Fruit fly (Drosophila melanogaster) whole organism, embryonic: ENCODE measurements around the gene CG17191.
A peak's percentile ranks its signal among the peaks of the same experiment; 100 is the strongest.

Experiments
- Abd-B ChIP-seq: fragments of 200-800 bp; sonication (Bioruptor generic); optimal IDR thresholded peaks from 2 replicates; lab custom pipeline; 2018; ENCODE audit warnings: missing biosample characterization, mild to moderate bottlenecking, missing genetic modification characterization, moderate library complexity
- Ada2b ChIP-seq: fragments of 200-800 bp; sonication (Bioruptor generic); IDR thresholded peaks from 2 replicates; pipeline ENCODE4 v1.3.6; 2022; ENCODE audit warnings: missing biosample characterization, missing genetic modification characterization
- Awh ChIP-seq: fragments of 200-800 bp; sonication (Bioruptor generic); IDR thresholded peaks from 2 replicates; pipeline ENCODE4, ENCODE4 v1.3.6; 2022; ENCODE audit warnings: missing biosample characterization, missing genetic modification characterization
- CG10147 ChIP-seq: fragments of 200-800 bp; sonication (Bioruptor generic); optimal IDR thresholded peaks from 2 replicates; lab custom pipeline; 2019; ENCODE audit warnings: missing biosample characterization, mild to moderate bottlenecking, missing genetic modification characterization, moderate library complexity
- CG11247 ChIP-seq: fragments of 200-800 bp; sonication (Bioruptor generic); IDR thresholded peaks from 2 replicates; pipeline ENCODE4 v1.3.6; 2022; ENCODE audit warnings: missing biosample characterization, missing genetic modification characterization
- CG11695 ChIP-seq: fragments of 200-800 bp; sonication (Bioruptor generic); IDR thresholded peaks from 3 replicates; pipeline ENCODE4 v1.3.6; 2022; ENCODE audit warnings: missing biosample characterization, missing genetic modification characterization
- CG14965 ChIP-seq: fragments of 200-800 bp; sonication (Bioruptor generic); optimal IDR thresholded peaks from 2 replicates; lab custom pipeline; 2016; ENCODE audit warnings: missing biosample characterization, missing genetic modification characterization, borderline replicate concordance
- CG1529 ChIP-seq: fragments of 200-800 bp; sonication (Bioruptor generic); optimal IDR thresholded peaks from 3 replicates; lab custom pipeline; 2018; ENCODE audit warnings: missing biosample characterization, missing genetic modification characterization
- CG17328 ChIP-seq: fragments of 200-800 bp; sonication (Bioruptor generic); IDR thresholded peaks from 2 replicates; pipeline ENCODE4 v1.3.6; 2022; ENCODE audit warnings: missing biosample characterization, missing genetic modification characterization
- CG17385 ChIP-seq: fragments of 200-800 bp; sonication (Bioruptor generic); optimal IDR thresholded peaks from 3 replicates; lab custom pipeline; 2018; ENCODE audit warnings: missing biosample characterization, mild to moderate bottlenecking, missing genetic modification characterization
- CG17829 ChIP-seq: fragments of 200-800 bp; optimal IDR thresholded peaks from 2 replicates; lab custom pipeline; 2019; ENCODE audit warnings: missing biosample characterization, mild to moderate bottlenecking, missing genetic modification characterization, moderate library complexity
- CG2129 ChIP-seq: fragments of 200-800 bp; sonication (Bioruptor generic); IDR thresholded peaks from 2 replicates; pipeline ENCODE4 v1.3.6; 2022; ENCODE audit warnings: missing biosample characterization, missing genetic modification characterization; ENCODE audit not compliant: partially characterized antibody
- CG3281 ChIP-seq: fragments of 200-800 bp; sonication (Bioruptor generic); optimal IDR thresholded peaks from 3 replicates; lab custom pipeline; 2017; ENCODE audit warnings: missing biosample characterization, mild to moderate bottlenecking, missing genetic modification characterization
- CG4328 ChIP-seq: fragments of 200-800 bp; sonication (Bioruptor generic); optimal IDR thresholded peaks from 3 replicates; lab custom pipeline; 2017; ENCODE audit warnings: missing biosample characterization, missing genetic modification reagents, missing genetic modification characterization
- CG4424 ChIP-seq: fragments of 200-800 bp; sonication (Bioruptor generic); optimal IDR thresholded peaks from 3 replicates; lab custom pipeline; 2016; ENCODE audit warnings: missing biosample characterization, missing genetic modification characterization
- CG4820 ChIP-seq: fragments of 200-800 bp; sonication (Bioruptor generic); optimal IDR thresholded peaks from 3 replicates; lab custom pipeline; 2016; ENCODE audit warnings: missing biosample characterization, missing genetic modification characterization
- CG5953 ChIP-seq: fragments of 200-800 bp; sonication (Bioruptor generic); IDR thresholded peaks from 2 replicates; pipeline ENCODE4 v1.3.6; 2022; ENCODE audit warnings: missing biosample characterization, missing genetic modification characterization
- CG6765 ChIP-seq: fragments of 200-800 bp; sonication (Bioruptor generic); optimal IDR thresholded peaks from 3 replicates; lab custom pipeline; 2017; ENCODE audit warnings: missing biosample characterization, mild to moderate bottlenecking, missing genetic modification characterization
- CG6854 ChIP-seq: fragments of 200-800 bp; sonication (Bioruptor generic); optimal IDR thresholded peaks from 3 replicates; lab custom pipeline; 2017; ENCODE audit warnings: missing biosample characterization, mild to moderate bottlenecking, missing genetic modification characterization
- CG7372 ChIP-seq: fragments of 200-800 bp; sonication (Bioruptor generic); IDR thresholded peaks from 2 replicates; pipeline ENCODE4 v1.3.6; 2022; ENCODE audit warnings: missing biosample characterization, missing genetic modification characterization
- CG7963 ChIP-seq: fragments of 200-800 bp; sonication (Bioruptor generic); IDR thresholded peaks from 3 replicates; pipeline ENCODE4 v1.3.6; 2022; ENCODE audit warnings: missing biosample characterization, missing genetic modification characterization; ENCODE audit not compliant: partially characterized antibody
- CG7987 ChIP-seq: fragments of 200-800 bp; sonication (Bioruptor generic); optimal IDR thresholded peaks from 2 replicates; lab custom pipeline; 2018; ENCODE audit warnings: missing biosample characterization, mild to moderate bottlenecking, missing genetic modification characterization, moderate library complexity
- CoRest ChIP-seq: fragments of 200-800 bp; sonication (Bioruptor generic); optimal IDR thresholded peaks from 3 replicates; lab custom pipeline; 2018; ENCODE audit warnings: missing biosample characterization, mild to moderate bottlenecking, missing genetic modification characterization, moderate library complexity
- Fer1 ChIP-seq: fragments of 200-800 bp; sonication (Bioruptor generic); optimal IDR thresholded peaks from 2 replicates; lab custom pipeline; 2017; ENCODE audit warnings: missing biosample characterization, mild to moderate bottlenecking, missing genetic modification characterization
- HmgD ChIP-seq: fragments of 200-800 bp; sonication (Bioruptor generic); optimal IDR thresholded peaks from 3 replicates; lab custom pipeline; 2016; ENCODE audit warnings: missing biosample characterization, missing genetic modification characterization
- MBD-R2 ChIP-seq: fragments of 200-800 bp; sonication (Bioruptor generic); IDR thresholded peaks from 2 replicates; pipeline ENCODE4 v1.3.6; 2022; ENCODE audit warnings: missing biosample characterization, missing genetic modification characterization
- Myb ChIP-seq: fragments of 200-800 bp; sonication (Bioruptor generic); optimal IDR thresholded peaks from 2 replicates; lab custom pipeline; 2016; ENCODE audit warnings: missing biosample characterization, missing genetic modification characterization
- Nf-YA ChIP-seq: fragments of 200-800 bp; sonication (Bioruptor generic); IDR thresholded peaks from 2 replicates; pipeline ENCODE4 v1.3.6; 2022; ENCODE audit warnings: missing biosample characterization, missing genetic modification characterization
- Side ChIP-seq: fragments of 200-800 bp; sonication (Bioruptor generic); optimal IDR thresholded peaks from 2 replicates; lab custom pipeline; 2016; ENCODE audit warnings: missing biosample characterization, missing genetic modification characterization
- Six4 ChIP-seq: fragments of 200-800 bp; sonication (Bioruptor generic); optimal IDR thresholded peaks from 2 replicates; lab custom pipeline; 2016; ENCODE audit warnings: missing biosample characterization, missing genetic modification characterization
- Sry-δ ChIP-seq: fragments of 200-800 bp; sonication (Bioruptor generic); optimal IDR thresholded peaks from 2 replicates; lab custom pipeline; 2016; ENCODE audit warnings: missing biosample characterization, missing genetic modification characterization
- Trl ChIP-seq, 3 experiments: fragments of >200 bp in 2 of 3; fragments of 200-800 bp in 1 of 3; sonication (Bioruptor generic) in 1 of 3; optimal IDR thresholded peaks; 2 replicates in 1 of 3; 3 replicates in 2 of 3; lab custom pipeline; 2016 to 2017; ENCODE audit warnings: missing biosample characterization in 1 of 3, missing genetic modification characterization in 1 of 3
- Vsx1 ChIP-seq: fragments of 200-800 bp; sonication (Bioruptor generic); optimal IDR thresholded peaks from 2 replicates; lab custom pipeline; 2017; ENCODE audit warnings: missing biosample characterization, mild to moderate bottlenecking, missing genetic modification characterization, missing genetic modification reagents
- cato ChIP-seq: fragments of 200-800 bp; sonication (Bioruptor generic); optimal IDR thresholded peaks from 2 replicates; lab custom pipeline; 2016; ENCODE audit warnings: missing biosample characterization, missing genetic modification characterization, borderline replicate concordance
- cwo ChIP-seq: fragments of 200-800 bp; sonication (Bioruptor generic); optimal IDR thresholded peaks from 3 replicates; lab custom pipeline; 2017; ENCODE audit warnings: missing biosample characterization, missing genetic modification characterization, mild to moderate bottlenecking, moderate library complexity, missing genetic modification reagents
- en ChIP-seq: fragments of 200-800 bp; sonication (Bioruptor generic); optimal IDR thresholded peaks from 2 replicates; lab custom pipeline; 2016; ENCODE audit warnings: missing biosample characterization, missing genetic modification characterization
- exex ChIP-seq: fragments of 200-800 bp; sonication (Bioruptor generic); optimal IDR thresholded peaks from 4 replicates; lab custom pipeline; 2018; ENCODE audit warnings: missing biosample characterization, mild to moderate bottlenecking, missing genetic modification characterization, moderate library complexity
- fd64A ChIP-seq: fragments of 200-800 bp; sonication (Bioruptor generic); optimal IDR thresholded peaks from 3 replicates; lab custom pipeline; 2018; ENCODE audit warnings: missing biosample characterization, mild to moderate bottlenecking, missing genetic modification characterization
- ken ChIP-seq: fragments of 200-800 bp; sonication (Bioruptor generic); IDR thresholded peaks from 3 replicates; pipeline ENCODE4 v1.3.6; 2022; ENCODE audit warnings: missing biosample characterization, missing genetic modification characterization
- kni ChIP-seq: fragments of 200-800 bp; sonication (Bioruptor generic); optimal IDR thresholded peaks from 3 replicates; lab custom pipeline; 2017; ENCODE audit warnings: mild to moderate bottlenecking, missing biosample characterization, missing genetic modification reagents, missing genetic modification characterization
- phol ChIP-seq: fragments of 200-800 bp; sonication (Bioruptor generic); optimal IDR thresholded peaks from 3 replicates; lab custom pipeline; 2018; ENCODE audit warnings: missing biosample characterization, mild to moderate bottlenecking, missing genetic modification characterization, moderate library complexity
- ranshi ChIP-seq: fragments of 200-800 bp; sonication (Bioruptor generic); IDR thresholded peaks from 2 replicates; pipeline ENCODE4 v1.3.6; 2022; ENCODE audit warnings: missing biosample characterization, missing genetic modification characterization
- ro ChIP-seq: fragments of 200-800 bp; sonication (Bioruptor generic); IDR thresholded peaks from 2 replicates; pipeline ENCODE4 v1.3.6; 2022; ENCODE audit warnings: missing biosample characterization, missing genetic modification characterization
- sens-2 ChIP-seq: fragments of 200-800 bp; sonication (Bioruptor generic); IDR thresholded peaks from 2 replicates; pipeline ENCODE4 v1.3.6; 2022; ENCODE audit warnings: missing biosample characterization, missing genetic modification characterization
- seq ChIP-seq: fragments of 200-800 bp; sonication (Bioruptor generic); IDR thresholded peaks from 2 replicates; pipeline ENCODE4 v1.3.6; 2022; ENCODE audit warnings: missing biosample characterization, missing genetic modification characterization
- sna ChIP-seq: fragments of 200-800 bp; sonication (Bioruptor generic); IDR thresholded peaks from 2 replicates; pipeline ENCODE4 v1.3.6; 2022; ENCODE audit warnings: missing biosample characterization, missing genetic modification characterization; ENCODE audit not compliant: partially characterized antibody
- tap ChIP-seq: fragments of 200-800 bp; optimal IDR thresholded peaks from 3 replicates; lab custom pipeline; 2019; ENCODE audit warnings: missing biosample characterization, mild to moderate bottlenecking, missing genetic modification characterization, moderate library complexity
- unpg ChIP-seq: fragments of 200-800 bp; sonication (Bioruptor generic); optimal IDR thresholded peaks from 3 replicates; lab custom pipeline; 2018; ENCODE audit warnings: missing biosample characterization, mild to moderate bottlenecking, missing genetic modification characterization, moderate library complexity
- wek ChIP-seq: fragments of 200-800 bp; sonication (Bioruptor generic); optimal IDR thresholded peaks from 3 replicates; lab custom pipeline; 2018; ENCODE audit warnings: missing biosample characterization, mild to moderate bottlenecking, missing genetic modification characterization, moderate library complexity

The CG17191 gene

DNA sequence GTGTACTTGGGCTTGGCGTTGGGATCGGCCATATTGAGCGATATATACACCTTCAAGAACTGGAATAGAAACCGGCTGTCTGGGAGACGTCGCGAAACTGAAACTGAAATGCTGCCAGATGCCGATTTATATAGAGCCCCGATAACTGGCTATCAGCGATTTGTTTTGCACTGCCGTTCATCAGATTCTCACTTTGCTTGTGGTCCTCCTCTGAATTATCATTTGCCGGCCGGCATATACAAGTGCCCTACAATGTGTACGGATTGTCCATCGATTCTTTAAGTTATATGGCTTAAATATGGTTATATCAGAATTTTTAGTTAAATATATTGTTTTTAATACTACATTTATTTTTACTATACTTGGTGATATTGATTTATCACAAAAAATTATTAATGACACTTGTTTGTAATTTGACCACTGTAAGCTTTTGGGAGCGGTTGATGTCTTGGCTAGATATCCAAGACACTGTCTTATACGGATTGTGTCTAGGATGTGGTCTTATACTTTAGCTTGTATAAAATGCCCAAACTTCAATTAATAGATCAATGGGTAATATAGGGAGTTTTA lies 31.1 kb downstream of the CG17191 start, which contains the start of gene CG31075 (continued):
- TF ChIP-seq phol (tag; lab: Kevin White, UChicago) (peak; percentile 51), CG7372 (GFP tag; lab: Robert Waterston, UW) (0 out of 2 replicates have a peak, but pooled peaks have one; percentile 35), HmgD (GFP tag; lab: Kevin White, UChicago) (no peak), exex (peak; percentile 36), Awh (GFP tag; lab: Robert Waterston, UW) (peak; percentile 50; the same call in 1 of the 2 replicates), tap (tag; lab: Kevin White, UChicago) (no peak), sna (GFP tag; lab: Robert Waterston, UW) (no peak), Side (GFP tag; lab: Kevin White, UChicago) (no peak), Myb (GFP tag; lab: Kevin White, UChicago) (no peak), CG2129 (GFP tag; lab: Robert Waterston, UW) (no peak), kni (no peak), CG17385 (GFP tag; lab: Kevin White, UChicago) (no peak), sens-2 (GFP tag; lab: Robert Waterston, UW) (no peak), wek (GFP tag; lab: Kevin White, UChicago) (no peak), Nf-YA (GFP tag; lab: Robert Waterston, UW) (peak; percentile 52), ro (GFP tag; lab: Robert Waterston, UW) (no peak), fd64A (no peak), CG6854 (GFP tag; lab: Kevin White, UChicago) (peak; percentile 24), CG7987 (GFP tag; lab: Kevin White, UChicago) (no peak), CG14965 (no peak), CG17829 (tag; lab: Kevin White, UChicago) (no peak), cato (GFP tag; lab: Kevin White, UChicago) (no peak), Fer1 (peak; percentile 75), ken (0 out of 3 replicates have a peak, but pooled peaks have one; percentile 41), MBD-R2 (GFP tag; lab: Robert Waterston, UW) (peak; percentile 74; the same call in 1 of the 2 replicates), en (GFP tag; lab: Kevin White, UChicago) (no peak), CG7963 (GFP tag; lab: Robert Waterston, UW) (no peak), CG11695 (peak; percentile 47; the same call in 1 of the 3 replicates), CG5953 (peak; percentile 65; the same call in 1 of the 2 replicates), Vsx1 (no peak), seq (GFP tag; lab: Robert Waterston, UW) (peak; percentile 53), CG4328 (no peak), CG10147 (GFP tag; lab: Kevin White, UChicago) (peak; percentile 63), CG6765 (GFP tag; lab: Kevin White, UChicago) (peak; percentile 23), cwo (GFP tag; lab: Kevin White, UChicago) (peak; percentile 63), CG1529 (GFP tag; lab: Kevin White, UChicago) (no peak), Ada2b (GFP tag; lab: Robert Waterston, UW) (peak; percentile 86), Six4 (GFP tag; lab: Kevin White, UChicago) (no peak), Trl (optimal IDR thresholded peaks at IDR 0.05; lab: Kevin White, UChicago) (no peak), Trl (GFP tag; optimal IDR thresholded peaks at IDR 0.05; lab: Kevin White, UChicago) (no peak), Abd-B (no peak), CG4424 (GFP tag; lab: Kevin White, UChicago) (peak; percentile 28), CoRest (tag; lab: Kevin White, UChicago) (peak; percentile 49), Sry-δ (GFP tag; lab: Kevin White, UChicago) (no peak), ranshi (GFP tag; lab: Robert Waterston, UW) (peak; percentile 84), CG17328 (GFP tag; lab: Robert Waterston, UW) (peak; percentile 58), unpg (GFP tag; lab: Kevin White, UChicago) (peak; percentile 52), CG11247 (GFP tag; lab: Robert Waterston, UW) (peak; percentile 25; the same call in 1 of the 2 replicates), CG3281 (GFP tag; lab: Kevin White, UChicago) (peak; percentile 69), CG4820 (GFP tag; lab: Kevin White, UChicago) (no peak)
